Fruit fly (Drosophila melanogaster): ENCODE results near the gene Dph4.

DNA sequence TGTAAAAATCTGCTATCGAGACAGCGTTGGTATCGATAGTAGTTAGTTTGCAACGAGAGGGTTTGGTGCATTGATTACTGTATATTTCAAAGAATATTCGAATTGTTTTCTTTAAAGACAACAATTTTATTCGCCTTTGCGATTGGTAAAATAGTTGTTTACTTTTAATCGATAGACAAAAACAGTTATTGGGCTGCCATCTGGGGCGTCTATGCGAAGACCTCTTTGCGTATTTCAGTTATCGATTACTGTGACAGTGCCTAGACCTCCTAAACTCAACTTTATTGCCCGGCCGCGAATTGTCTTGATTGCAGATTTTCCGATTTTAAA lies 10.8 kb downstream of the Dph4 start, which contains the start of gene Atu:
- TF ChIP-seq toe (GFP tag; optimal IDR thresholded peaks at IDR 0.05) = no peak
- no peak for TF ChIP-seq kay (GFP tag; ENCODE audit: borderline replicate concordance)
- peak; percentile 40 for TF ChIP-seq bab1 (GFP tag; optimal IDR thresholded peaks at IDR 0.05)
- peak; percentile 5 for TF ChIP-seq pad (GFP tag; optimal IDR thresholded peaks at IDR 0.05)
- no peak for TF ChIP-seq Clk (GFP tag; optimal IDR thresholded peaks at IDR 0.05)
- TF ChIP-seq CG7045 (GFP tag; optimal IDR thresholded peaks at IDR 0.05) = peak; percentile 23
- TF ChIP-seq cnc (optimal IDR thresholded peaks at IDR 0.05) = no peak
- peak; percentile 46 for TF ChIP-seq ovo (GFP tag; optimal IDR thresholded peaks at IDR 0.05)
- TF ChIP-seq Crg-1 (GFP tag; optimal IDR thresholded peaks at IDR 0.05) = peak; percentile 14
- TF ChIP-seq Mnt (GFP tag; optimal IDR thresholded peaks at IDR 0.05) = peak; percentile 36

All from whole organism, adult.